Worm (Caenorhabditis elegans): Measurements from ENCODE around the gene nspb-3.

- TF ChIP-seq lin-39 (tag; optimal IDR thresholded peaks at IDR 0.05): no peak
- no peak for TF ChIP-seq elt-1 (tag; optimal IDR thresholded peaks at IDR 0.05)
- no peak for TF ChIP-seq mdl-1 (tag; optimal IDR thresholded peaks at IDR 0.05)
- no peak for TF ChIP-seq unc-62 (GFP tag; optimal IDR thresholded peaks at IDR 0.05)
Measured at ce11 chrIV:6554865-6555264, 39.9 kb downstream of the nspb-3 start.

All from whole organism, L2 larva.